Fruit fly (Drosophila melanogaster): ENCODE results near the gene eff.

- no peak for TF ChIP-seq ttk (optimal IDR thresholded peaks at IDR 0.05)
- TF ChIP-seq h (optimal IDR thresholded peaks at IDR 0.05) = no peak
- no peak for TF ChIP-seq Myc (optimal IDR thresholded peaks at IDR 0.05)
Observed at dm6 chr3R:14747915-14748314, 6.8 kb upstream of the eff start.
